Worm (Caenorhabditis elegans): ENCODE data around the gene Y61A9LA.1.

DNA sequence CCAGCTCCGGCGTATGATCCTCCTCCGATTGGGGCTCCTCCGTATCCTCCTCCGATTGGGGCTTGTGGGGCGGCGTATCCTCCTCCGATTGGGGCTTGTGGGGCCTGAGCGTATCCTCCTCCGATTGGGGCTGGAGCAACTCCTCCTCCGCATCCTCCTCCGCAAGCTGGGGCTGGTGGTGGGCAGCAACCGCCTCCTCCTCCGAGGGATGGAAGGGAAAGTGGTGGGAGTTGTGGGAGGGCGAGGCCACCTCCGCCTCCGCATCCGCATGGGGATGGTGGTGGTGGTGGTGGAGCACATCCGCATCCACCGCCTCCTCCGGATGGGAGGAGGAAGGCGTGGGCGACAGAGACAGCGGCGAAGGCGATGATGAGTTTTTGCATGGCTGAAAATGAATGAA, 62.7 kb downstream of the Y61A9LA.1 start, which contains the start of gene F41F3.3:
- TF ChIP-seq him-1 (tag; optimal IDR thresholded peaks at IDR 0.05), result no peak
- TF ChIP-seq W03F9.2 (tag; optimal IDR thresholded peaks at IDR 0.05), result no peak

All from whole organism, L4/young adult.